Worm (Caenorhabditis elegans) whole organism, young adult: ENCODE measurements around the gene D2023.1.

Experiments
- B0019.2 ChIP-seq: fragments of 200-800 bp; sonication (Bioruptor generic); conservative IDR thresholded peaks from 2 replicates; pipeline ENCODE4 v1.3.6; 2022; ENCODE audit warnings: missing genetic modification reagents, missing genetic modification characterization, missing compliant biosample characterization
- K11D2.4 ChIP-seq: fragments of 200-800 bp; sonication (Bioruptor generic); IDR thresholded peaks from 2 replicates; pipeline ENCODE4 v1.3.6; 2022; ENCODE audit warnings: missing genetic modification reagents, missing genetic modification characterization, missing compliant biosample characterization
- bed-2 ChIP-seq: fragments of 200-800 bp; sonication (Bioruptor generic); IDR thresholded peaks from 2 replicates; pipeline ENCODE4 v1.3.6; 2022; ENCODE audit warnings: missing genetic modification reagents, missing genetic modification characterization, missing compliant biosample characterization
- cebp-1 ChIP-seq, 2 experiments: fragments of 200-800 bp in 1 of 2; sonication (Bioruptor generic) in 1 of 2; sonication (generic microtip) in 1 of 2; IDR thresholded peaks in 1 of 2; optimal IDR thresholded peaks in 1 of 2; 2 replicates each; pipeline versions ENCODE4 v1.3.6 to Lab custom; 2017 to 2022; ENCODE audit warnings: missing compliant biosample characterization in 2 of 2, missing genetic modification characterization in 2 of 2, mild to moderate bottlenecking in 1 of 2, missing genetic modification reagents in 1 of 2, moderate library complexity in 1 of 2
- ceh-91 ChIP-seq: fragments of 200-800 bp; sonication (Bioruptor generic); IDR thresholded peaks from 2 replicates; pipeline ENCODE4 v1.3.6; 2022; ENCODE audit warnings: missing genetic modification reagents, missing genetic modification characterization, missing compliant biosample characterization
- hlh-12 ChIP-seq: sonication (generic microtip); optimal IDR thresholded peaks from 2 replicates; lab custom pipeline; 2016; ENCODE audit warnings: missing genetic modification characterization, missing compliant biosample characterization
- hlh-26 ChIP-seq: fragments of 200-800 bp; sonication (Bioruptor generic); conservative IDR thresholded peaks from 2 replicates; pipeline ENCODE4 v1.3.6; 2022; ENCODE audit warnings: missing genetic modification reagents, missing genetic modification characterization, missing compliant biosample characterization
- lir-1 ChIP-seq: fragments of 200-800 bp; sonication (Bioruptor generic); conservative IDR thresholded peaks from 2 replicates; pipeline ENCODE4 v1.3.6; 2022; ENCODE audit warnings: missing genetic modification reagents, missing genetic modification characterization, missing compliant biosample characterization
- madf-10 ChIP-seq: sonication (generic microtip); optimal IDR thresholded peaks from 2 replicates; lab custom pipeline; 2016; ENCODE audit warnings: mild to moderate bottlenecking, missing genetic modification characterization, missing compliant biosample characterization
- madf-6 ChIP-seq: fragments of 200-800 bp; sonication (Bioruptor generic); IDR thresholded peaks from 2 replicates; pipeline ENCODE4 v1.3.6; 2022; ENCODE audit warnings: missing genetic modification reagents, missing genetic modification characterization, missing compliant biosample characterization
- nhr-80 ChIP-seq: sonication (generic microtip); optimal IDR thresholded peaks from 2 replicates; lab custom pipeline; 2016; ENCODE audit warnings: missing genetic modification characterization, missing compliant biosample characterization
- tlf-1 ChIP-seq: fragments of 200-800 bp; sonication (Bioruptor generic); optimal IDR thresholded peaks from 2 replicates; lab custom pipeline; 2018; ENCODE audit warnings: mild to moderate bottlenecking, missing genetic modification characterization, missing compliant biosample characterization
- ztf-18 ChIP-seq: sonication (generic microtip); optimal IDR thresholded peaks from 2 replicates; lab custom pipeline; 2016; ENCODE audit warnings: missing genotype, mild to moderate bottlenecking, missing genetic modification characterization, missing compliant biosample characterization
- ztf-3 ChIP-seq: fragments of 200-800 bp; sonication (Bioruptor generic); optimal IDR thresholded peaks from 2 replicates; lab custom pipeline; 2018; ENCODE audit warnings: mild to moderate bottlenecking, missing genetic modification characterization, missing compliant biosample characterization

The D2023.1 gene

DNA sequence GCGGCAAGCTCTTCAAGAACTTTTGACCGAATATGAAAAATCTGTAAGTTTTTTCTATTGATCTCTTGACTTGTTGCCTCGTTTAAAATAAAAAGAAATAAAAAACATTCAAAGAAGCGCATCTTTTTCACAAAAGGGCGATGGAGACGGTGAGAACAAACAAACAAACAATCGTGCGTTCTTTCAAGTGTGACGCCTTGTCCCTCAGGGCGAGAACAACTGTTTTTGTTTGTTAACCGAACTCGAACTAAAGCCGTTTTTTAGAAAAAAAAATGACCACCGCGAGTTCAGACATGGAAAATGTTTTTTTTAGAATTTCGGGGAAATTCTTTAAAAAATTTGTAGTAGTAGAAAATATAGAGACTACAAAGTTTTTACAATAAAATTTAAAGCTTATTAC, 57.6 kb downstream of the D2023.1 start:
- no peak for TF ChIP-seq hlh-12
- TF ChIP-seq ztf-3 (GFP tag; lab: Kevin White, UChicago), result no peak
- TF ChIP-seq ztf-18, result no peak

DNA sequence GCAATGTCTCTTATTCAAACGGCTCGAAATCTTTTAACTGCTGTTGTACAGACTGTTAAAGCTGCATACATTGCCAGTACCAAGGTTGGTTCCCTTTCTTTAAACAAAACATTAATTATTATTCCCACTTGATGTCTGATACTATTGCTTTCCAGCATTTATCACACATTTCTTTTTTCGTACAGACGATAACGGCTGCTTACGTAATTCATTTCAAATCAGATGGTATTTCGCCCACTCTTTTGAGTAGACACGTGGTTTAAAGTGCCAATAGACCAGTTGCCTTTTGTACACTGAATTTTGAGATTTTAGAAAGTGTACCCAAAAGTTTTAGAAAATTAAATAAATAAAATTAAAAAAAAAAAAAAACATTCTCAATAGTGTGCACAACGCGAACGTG, 60.1 kb downstream of the D2023.1 start:
- TF ChIP-seq cebp-1 (GFP tag; IDR thresholded peaks at IDR 0.05; lab: Robert Waterston, UW) (no peak), cebp-1 (tag; optimal IDR thresholded peaks at IDR 0.05; lab: Kevin White, UChicago) (peak; percentile 39), madf-10 (no peak), ceh-91 (GFP tag; lab: Robert Waterston, UW) (no peak), bed-2 (GFP tag; lab: Robert Waterston, UW) (no peak), lir-1 (GFP tag; lab: Robert Waterston, UW) (no peak), tlf-1 (GFP tag; lab: Kevin White, UChicago) (no peak), madf-6 (no peak), hlh-26 (GFP tag; lab: Robert Waterston, UW) (no peak), nhr-80 (peak; percentile 56), K11D2.4 (GFP tag; lab: Robert Waterston, UW) (no peak), B0019.2 (GFP tag; lab: Robert Waterston, UW) (no peak)
